Worm (Caenorhabditis elegans) whole organism, L4/young adult: ENCODE results near the gene flp-16.

ENCODE experiments used
- W03F9.2 ChIP-seq: fragments of 150-350 bp; optimal IDR thresholded peaks from 2 replicates; lab custom pipeline; 2014; ENCODE audit warnings: missing biosample characterization, missing genetic modification characterization
- dao-5 ChIP-seq: sonication (generic microtip); optimal IDR thresholded peaks from 2 replicates; lab custom pipeline; 2016; ENCODE audit warnings: missing genotype, missing genetic modification characterization, moderate library complexity, missing compliant biosample characterization
- him-1 ChIP-seq: sonication (generic microtip); optimal IDR thresholded peaks from 2 replicates; lab custom pipeline; 2016; ENCODE audit warnings: missing genotype, missing genetic modification reagents, missing genetic modification characterization, missing compliant biosample characterization

flp-16 gene

DNA sequence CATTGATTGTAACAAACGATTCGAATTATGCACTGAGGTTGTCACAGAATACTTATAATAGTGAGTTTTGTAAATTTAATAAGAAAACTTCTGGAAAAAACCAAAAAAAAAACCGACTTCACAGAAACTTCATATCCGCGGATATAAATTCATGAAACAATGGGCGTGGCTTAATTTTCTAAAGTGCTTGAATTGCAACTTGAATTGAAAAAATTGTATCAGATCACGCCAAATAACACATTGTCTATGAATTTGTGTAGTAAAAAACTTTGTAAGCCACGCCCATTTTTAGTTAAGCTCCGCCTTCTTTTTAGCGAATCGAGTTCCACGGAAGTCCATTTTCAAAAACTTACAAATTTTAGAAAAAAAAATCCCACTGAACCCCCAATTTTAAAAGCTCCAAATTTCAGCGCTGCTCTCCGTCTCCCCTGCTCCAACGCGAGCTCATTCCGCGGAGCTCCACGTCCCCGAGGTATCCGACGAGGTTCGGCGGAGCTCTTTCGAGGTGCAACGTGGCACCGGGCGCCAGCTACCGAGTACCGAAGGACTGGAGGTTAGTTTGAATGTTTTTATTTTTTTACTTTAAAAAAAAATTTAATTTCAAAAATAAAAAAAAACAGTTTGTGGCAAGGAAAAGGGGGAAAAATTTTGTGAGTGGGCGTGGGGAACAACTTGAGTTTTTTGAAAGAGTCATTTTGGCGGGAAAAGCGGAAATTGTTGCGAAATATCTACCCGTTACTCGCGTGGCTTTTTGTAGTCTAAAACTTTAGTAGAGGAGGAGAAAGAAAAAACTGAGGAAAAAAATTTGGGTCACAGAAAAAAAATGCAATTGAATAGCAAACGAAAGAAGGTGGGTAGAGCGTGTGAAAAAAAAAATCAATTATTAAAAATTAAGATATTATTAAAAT is 44.4 kb downstream of the flp-16 start:
- no peak for TF ChIP-seq him-1 (tag; lab: Kevin White, UChicago)
- no peak for TF ChIP-seq W03F9.2 (tag; lab: Kevin White, UChicago)
- no peak for TF ChIP-seq dao-5 (tag; lab: Kevin White, UChicago)

DNA sequence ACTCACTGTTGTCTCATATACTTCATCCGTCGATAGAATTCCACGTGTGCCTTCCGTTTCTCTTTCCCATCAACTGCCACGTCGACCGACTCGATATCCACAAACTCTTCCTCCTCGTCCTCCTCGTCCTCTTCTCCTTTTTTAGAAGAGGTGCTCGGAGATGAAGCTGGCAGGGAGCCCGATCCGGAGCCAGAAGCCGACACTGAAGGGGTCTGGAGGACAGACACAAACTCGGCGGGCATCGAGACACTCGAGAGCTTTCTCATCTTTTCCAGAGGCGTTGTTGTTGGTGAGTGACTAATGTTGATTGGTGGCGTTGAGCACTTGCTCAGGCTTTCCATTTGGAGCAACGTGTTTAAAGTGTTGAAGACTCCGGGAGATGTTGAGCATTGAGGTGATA is 47.5 kb downstream of the flp-16 start:
- TF ChIP-seq W03F9.2 (tag; lab: Kevin White, UChicago) (no peak), dao-5 (tag; lab: Kevin White, UChicago) (no peak), him-1 (tag; lab: Kevin White, UChicago) (no peak)

DNA sequence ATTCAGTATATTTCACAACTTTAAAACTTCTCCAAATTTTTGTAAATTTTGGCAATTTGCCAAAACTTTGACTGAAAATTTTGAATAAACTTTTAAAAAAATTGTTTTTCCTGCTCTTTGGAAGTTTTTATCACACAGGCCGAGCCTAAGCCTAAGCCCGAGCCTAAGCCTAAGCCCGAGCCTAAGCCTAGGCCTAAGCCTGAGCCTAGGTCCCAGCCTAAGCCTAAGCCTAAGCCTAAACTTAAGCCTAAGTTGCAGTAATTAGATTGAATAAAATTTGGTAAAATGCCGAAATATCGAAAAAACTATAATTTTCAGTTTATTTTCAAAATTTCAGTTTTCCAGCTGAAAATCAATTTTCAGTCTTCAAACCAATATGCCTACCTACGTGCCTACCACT is 48.4 kb downstream of the flp-16 start:
- TF ChIP-seq W03F9.2 (tag; lab: Kevin White, UChicago) = no peak
- no peak for TF ChIP-seq him-1 (tag; lab: Kevin White, UChicago)
- no peak for TF ChIP-seq dao-5 (tag; lab: Kevin White, UChicago)

DNA sequence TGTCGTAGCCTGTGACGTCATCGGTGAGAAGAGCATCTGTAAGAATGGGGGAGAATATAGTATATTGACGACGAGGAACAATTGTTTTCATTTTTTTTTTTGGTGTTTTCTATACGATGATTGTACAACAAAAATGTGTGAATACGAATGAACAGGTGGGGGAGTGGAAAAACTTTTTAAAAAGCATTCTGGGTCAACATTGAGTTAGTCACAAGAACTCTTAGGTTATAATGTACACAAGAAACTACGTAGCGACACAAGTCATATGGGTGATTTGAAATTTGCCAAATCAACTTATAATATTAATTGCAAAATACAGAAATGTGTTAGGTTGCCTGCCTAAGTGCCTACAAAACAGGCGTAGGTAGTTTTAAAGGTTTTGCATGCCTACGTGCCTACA is 49.0 kb downstream of the flp-16 start:
- TF ChIP-seq him-1 (tag; lab: Kevin White, UChicago) (no peak), dao-5 (tag; lab: Kevin White, UChicago) (no peak), W03F9.2 (tag; lab: Kevin White, UChicago) (no peak)

DNA sequence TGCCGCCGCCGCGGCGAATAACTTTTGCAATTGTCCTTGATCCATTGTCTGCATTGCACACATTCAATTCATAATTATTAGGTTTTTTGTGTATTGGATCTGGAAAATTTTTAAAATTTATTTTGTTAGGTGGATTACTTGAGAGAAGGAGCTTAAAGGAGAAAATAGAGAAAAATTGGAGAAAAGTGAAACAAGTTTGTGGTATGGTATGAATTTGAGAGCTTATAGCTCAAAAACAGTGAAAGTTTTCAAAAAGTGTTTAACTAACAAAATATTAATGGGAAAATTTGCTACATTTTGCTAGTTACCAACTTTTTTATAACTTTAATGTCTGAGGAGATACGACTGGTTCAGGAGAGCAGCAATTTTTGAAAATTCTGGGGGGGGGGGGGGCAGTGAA is 50.6 kb downstream of the flp-16 start, which contains the start of gene ztf-22:
Gene ztf-22 (minus strand): TSS at position 101 of the 400 bp plus-strand sequence.
- TF ChIP-seq W03F9.2 (tag; lab: Kevin White, UChicago) = no peak
- no peak for TF ChIP-seq him-1 (tag; lab: Kevin White, UChicago)
- no peak for TF ChIP-seq dao-5 (tag; lab: Kevin White, UChicago)
